Worm (Caenorhabditis elegans) whole organism, midembryonic: Measurements from ENCODE around the gene C14B9.10.

Source experiments
- T22C8.4 ChIP-seq: fragments of 200-800 bp; sonication (Bioruptor generic); IDR thresholded peaks from 2 replicates; pipeline ENCODE4 v1.3.6; 2022; ENCODE audit warnings: missing genetic modification characterization, missing compliant biosample characterization
- cog-1 ChIP-seq: sonication (generic microtip); optimal IDR thresholded peaks from 2 replicates; lab custom pipeline; 2016; ENCODE audit warnings: missing genetic modification characterization, missing compliant biosample characterization
- flt-1 ChIP-seq: fragments of 200-800 bp; sonication (Bioruptor generic); IDR thresholded peaks from 2 replicates; pipeline ENCODE4 v1.3.6; 2022; ENCODE audit warnings: missing genetic modification characterization, missing compliant biosample characterization
- klf-2 ChIP-seq: fragments of 200-800 bp; sonication (Bioruptor generic); conservative IDR thresholded peaks from 2 replicates; pipeline ENCODE4 v1.3.6; 2022; ENCODE audit warnings: missing genetic modification reagents, missing genetic modification characterization, missing compliant biosample characterization
- tab-1 ChIP-seq: fragments of 200-800 bp; sonication (Bioruptor generic); IDR thresholded peaks from 2 replicates; pipeline ENCODE4 v1.3.6; 2022; ENCODE audit warnings: missing genetic modification characterization, missing compliant biosample characterization
- ztf-23 ChIP-seq: fragments of 200-800 bp; sonication (Bioruptor generic); IDR thresholded peaks from 2 replicates; pipeline ENCODE4 v1.3.6; 2022; ENCODE audit warnings: missing genetic modification reagents, missing genetic modification characterization, missing compliant biosample characterization
- ztf-29 ChIP-seq: fragments of 200-800 bp; sonication (Bioruptor generic); IDR thresholded peaks from 2 replicates; pipeline ENCODE4 v1.3.6; 2022; ENCODE audit warnings: missing genetic modification reagents, missing genetic modification characterization, missing compliant biosample characterization

ce11 chrIII:8158140-8158786 lies 27.6 kb downstream of the C14B9.10 start, which contains the start of gene atg-13:
- TF ChIP-seq tab-1 (GFP tag; lab: Robert Waterston, UW) (no peak), T22C8.4 (GFP tag; lab: Robert Waterston, UW) (no peak), cog-1 (tag; lab: Kevin White, UChicago) (no peak), klf-2 (no peak), ztf-23 (GFP tag; lab: Robert Waterston, UW) (no peak), flt-1 (GFP tag; lab: Robert Waterston, UW) (no peak), ztf-29 (GFP tag; lab: Robert Waterston, UW) (no peak)
